Worm (Caenorhabditis elegans): Measurements from ENCODE around the gene T07C12.10.

DNA sequence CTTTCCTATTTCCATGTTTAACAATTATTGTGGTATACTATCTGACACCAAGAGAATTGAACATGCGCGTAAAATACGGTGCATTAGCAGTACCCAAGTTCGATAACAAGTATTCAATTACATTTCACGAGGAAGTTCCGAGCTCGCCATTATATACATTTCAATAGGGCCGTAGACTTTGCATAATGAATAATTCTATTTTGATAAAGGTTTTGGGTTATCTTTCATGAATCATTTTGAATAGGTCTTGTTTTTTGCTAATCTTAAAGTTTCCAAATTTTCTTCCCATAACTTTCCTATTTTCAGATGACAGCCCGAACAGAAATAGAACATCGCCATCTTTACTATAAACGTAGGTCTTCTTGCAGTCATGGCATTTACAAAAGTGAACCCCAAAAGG, 34.0 kb downstream of the T07C12.10 start, which contains the start of gene C50H2.13:
- no peak for TF ChIP-seq nhr-12 (tag; optimal IDR thresholded peaks at IDR 0.05)
- TF ChIP-seq nhr-77 (tag; optimal IDR thresholded peaks at IDR 0.05), result no peak
- no peak for TF ChIP-seq mdl-1 (tag; optimal IDR thresholded peaks at IDR 0.05)
- no peak for TF ChIP-seq mef-2 (tag; optimal IDR thresholded peaks at IDR 0.05)
- TF ChIP-seq nhr-76 (tag; optimal IDR thresholded peaks at IDR 0.05), result no peak
- no peak for TF ChIP-seq ceh-82 (tag; optimal IDR thresholded peaks at IDR 0.05)
- no peak for TF ChIP-seq pax-3 (tag; optimal IDR thresholded peaks at IDR 0.05)
- TF ChIP-seq lsy-2 (tag; optimal IDR thresholded peaks at IDR 0.05), result no peak
- no peak for TF ChIP-seq ces-1 (GFP tag; optimal IDR thresholded peaks at IDR 0.05)
- TF ChIP-seq nhr-71 (tag; optimal IDR thresholded peaks at IDR 0.05), result no peak
